Fruit fly (Drosophila melanogaster): ENCODE results near the gene RpL30.

Gene RpL30

dm6 chr2L:18985201-18986124, 23.6 kb downstream of the RpL30 start (continued):
- TF ChIP-seq CG17612 (GFP tag; IDR thresholded peaks at IDR 0.05) = no peak
- no peak for TF ChIP-seq tna (GFP tag; IDR thresholded peaks at IDR 0.05; ENCODE audit: partially characterized antibody)
- peak; percentile 39 for TF ChIP-seq CG34376 (GFP tag; optimal IDR thresholded peaks at IDR 0.05)
- TF ChIP-seq pb (GFP tag; optimal IDR thresholded peaks at IDR 0.05) = no peak
- TF ChIP-seq knrl (GFP tag; IDR thresholded peaks at IDR 0.05; ENCODE audit: partially characterized antibody) = no peak
- peak; percentile 26 for TF ChIP-seq Med (GFP tag)
- no peak for TF ChIP-seq kah (GFP tag; optimal IDR thresholded peaks at IDR 0.05)
- no peak for TF ChIP-seq chif (GFP tag; optimal IDR thresholded peaks at IDR 0.05)
- TF ChIP-seq kay (GFP tag; optimal IDR thresholded peaks at IDR 0.05) = no peak
- no peak for TF ChIP-seq CG31365 (tag; optimal IDR thresholded peaks at IDR 0.05)
- no peak for TF ChIP-seq chn (GFP tag; optimal IDR thresholded peaks at IDR 0.05)
- no peak for TF ChIP-seq ash1 (GFP tag; optimal IDR thresholded peaks at IDR 0.05)
- TF ChIP-seq fu2 (GFP tag; optimal IDR thresholded peaks at IDR 0.05) = no peak
- no peak for TF ChIP-seq CG18476 (GFP tag; optimal IDR thresholded peaks at IDR 0.05)
- TF ChIP-seq Pdp1 (GFP tag; optimal IDR thresholded peaks at IDR 0.05) = peak in 1 of 2 experiments; percentile 97
- TF ChIP-seq CG32532 (GFP tag; IDR thresholded peaks at IDR 0.05) = no peak
- TF ChIP-seq B-H1 (GFP tag; IDR thresholded peaks at IDR 0.05) = no peak
- no peak for TF ChIP-seq pum (GFP tag; optimal IDR thresholded peaks at IDR 0.05)
- TF ChIP-seq ci (GFP tag; IDR thresholded peaks at IDR 0.05) = no peak
- TF ChIP-seq sna (GFP tag; IDR thresholded peaks at IDR 0.05; ENCODE audit: partially characterized antibody) = no peak
- TF ChIP-seq hbn (GFP tag; IDR thresholded peaks at IDR 0.05; ENCODE audit: partially characterized antibody) = no peak

- TF ChIP-seq Ada2b (GFP tag; IDR thresholded peaks at IDR 0.05) = no peak
- TF ChIP-seq Ets65A (GFP tag) = peak; percentile 20
- TF ChIP-seq nom (GFP tag; optimal IDR thresholded peaks at IDR 0.05) = peak; percentile 24
- no peak for TF ChIP-seq Fer3 (tag; optimal IDR thresholded peaks at IDR 0.05)
- no peak for TF ChIP-seq bowl (GFP tag; IDR thresholded peaks at IDR 0.05)
- peak; percentile 65 for TF ChIP-seq sens (GFP tag)
These were observed 24.9 kb downstream of the RpL30 start for dm6 chr2L:18984158-18984557.

dm6 chr2L:18982826-18983758, 26.0 kb downstream of the RpL30 start:
- TF ChIP-seq CG10654 (GFP tag; optimal IDR thresholded peaks at IDR 0.05) = no peak
- TF ChIP-seq chm (GFP tag; IDR thresholded peaks at IDR 0.05) = no peak
- TF ChIP-seq row (GFP tag; IDR thresholded peaks at IDR 0.05) = peak; percentile 49
- TF ChIP-seq az2 (GFP tag; optimal IDR thresholded peaks at IDR 0.05) = peak; percentile 16
- no peak for TF ChIP-seq pan (optimal IDR thresholded peaks at IDR 0.05)
- TF ChIP-seq pan (GFP tag; optimal IDR thresholded peaks at IDR 0.05 in 1 of 2, IDR thresholded peaks at IDR 0.05 in 1 of 2) = no peak
- TF ChIP-seq HLHmδ (GFP tag; optimal IDR thresholded peaks at IDR 0.05) = no peak
- no peak for TF ChIP-seq CG10274 (GFP tag; optimal IDR thresholded peaks at IDR 0.05)
- no peak for TF ChIP-seq gce (GFP tag; IDR thresholded peaks at IDR 0.05)
- TF ChIP-seq schlank (tag; optimal IDR thresholded peaks at IDR 0.05) = no peak
- peak; percentile 20 for TF ChIP-seq CG7839 (tag; optimal IDR thresholded peaks at IDR 0.05)
- no peak for TF ChIP-seq wdn (GFP tag; IDR thresholded peaks at IDR 0.05)
- no peak for TF ChIP-seq run (tag; optimal IDR thresholded peaks at IDR 0.05)
- TF ChIP-seq CG8290 (GFP tag; optimal IDR thresholded peaks at IDR 0.05) = no peak
- no peak for TF ChIP-seq CG8290 (tag; optimal IDR thresholded peaks at IDR 0.05)
- TF ChIP-seq CG30403 (GFP tag; optimal IDR thresholded peaks at IDR 0.05) = peak; percentile 4
- peak; percentile 3 for TF ChIP-seq CG17385 (GFP tag; optimal IDR thresholded peaks at IDR 0.05)
- no peak for TF ChIP-seq CG10462 (GFP tag; optimal IDR thresholded peaks at IDR 0.05)
- TF ChIP-seq Max (GFP tag; optimal IDR thresholded peaks at IDR 0.05) = no peak
- no peak for TF ChIP-seq Ets65A (GFP tag)
- TF ChIP-seq caup (GFP tag; optimal IDR thresholded peaks at IDR 0.05; ENCODE audit: severe bottlenecking) = no peak

Data from whole organism, embryonic.